Worm (Caenorhabditis elegans): ENCODE measurements around the gene C05G5.5.

ce11 chrX:14771682-14772081 lies 10.8 kb upstream of the C05G5.5 start, which contains the start of gene Y16B4A.2:
- no peak for TF ChIP-seq ZK546.5 (tag; optimal IDR thresholded peaks at IDR 0.05)
- no peak for TF ChIP-seq ama-1 (optimal IDR thresholded peaks at IDR 0.05)
- no peak for TF ChIP-seq aly-2 (tag; optimal IDR thresholded peaks at IDR 0.05)
- TF ChIP-seq lsy-2 (tag; optimal IDR thresholded peaks at IDR 0.05) = no peak
- TF ChIP-seq snpc-4 (tag; optimal IDR thresholded peaks at IDR 0.05) = no peak
- TF ChIP-seq alr-1 (tag; optimal IDR thresholded peaks at IDR 0.05) = no peak
- TF ChIP-seq mdl-1 (tag; optimal IDR thresholded peaks at IDR 0.05) = no peak
- TF ChIP-seq lin-39 (tag; optimal IDR thresholded peaks at IDR 0.05) = no peak
- no peak for TF ChIP-seq nhr-77 (tag; optimal IDR thresholded peaks at IDR 0.05)
- no peak for TF ChIP-seq zag-1 (tag; optimal IDR thresholded peaks at IDR 0.05)
- TF ChIP-seq Y55F3AM.14 (GFP tag; optimal IDR thresholded peaks at IDR 0.05) = no peak
- no peak for TF ChIP-seq nhr-25 (tag; optimal IDR thresholded peaks at IDR 0.05)
